Worm (Caenorhabditis elegans) whole organism, late embryonic: ENCODE results near the gene F13E9.12.

Experiments
- C08G9.2 ChIP-seq: sonication (generic microtip); optimal IDR thresholded peaks from 2 replicates; lab custom pipeline; 2016; ENCODE audit warnings: mild to moderate bottlenecking, missing genetic modification characterization, moderate library complexity, missing compliant biosample characterization
- K02D7.2 ChIP-seq: sonication (generic microtip); optimal IDR thresholded peaks from 2 replicates; lab custom pipeline; 2017; ENCODE audit warnings: mild to moderate bottlenecking, missing genetic modification characterization, missing compliant biosample characterization
- K09A11.1 ChIP-seq: sonication (generic microtip); optimal IDR thresholded peaks from 2 replicates; lab custom pipeline; 2017; ENCODE audit warnings: antibody characterized with exemption, mild to moderate bottlenecking, missing genetic modification characterization, missing compliant biosample characterization; ENCODE audit not compliant: insufficient read depth
- Y22D7AL.16 ChIP-seq: sonication (generic microtip); optimal IDR thresholded peaks from 2 replicates; lab custom pipeline; 2016; ENCODE audit warnings: missing genetic modification characterization, missing compliant biosample characterization
- ahr-1 ChIP-seq: sonication (generic microtip); optimal IDR thresholded peaks from 2 replicates; lab custom pipeline; 2016; ENCODE audit warnings: missing genetic modification characterization, missing compliant biosample characterization
- ceh-14 ChIP-seq: sonication (generic microtip); optimal IDR thresholded peaks from 2 replicates; lab custom pipeline; 2016; ENCODE audit warnings: missing genotype, missing genetic modification characterization, missing compliant biosample characterization
- ceh-18 ChIP-seq: sonication (generic microtip); optimal IDR thresholded peaks from 2 replicates; lab custom pipeline; 2016; ENCODE audit warnings: missing genetic modification characterization, missing compliant biosample characterization
- ceh-30 ChIP-seq: fragments of 150-350 bp; optimal IDR thresholded peaks from 2 replicates; lab custom pipeline; 2014; ENCODE audit warnings: missing biosample characterization, missing genetic modification characterization
- ceh-31 ChIP-seq: sonication (generic microtip); optimal IDR thresholded peaks from 2 replicates; lab custom pipeline; 2016; ENCODE audit warnings: missing genetic modification characterization, missing compliant biosample characterization
- ceh-34 ChIP-seq: sonication (generic microtip); optimal IDR thresholded peaks from 2 replicates; lab custom pipeline; 2016; ENCODE audit warnings: mild to moderate bottlenecking, missing genetic modification characterization, missing compliant biosample characterization
- ceh-48 ChIP-seq: sonication (generic microtip); optimal IDR thresholded peaks from 2 replicates; lab custom pipeline; 2016; ENCODE audit warnings: missing genetic modification characterization, inconsistent platforms, missing compliant biosample characterization
- ceh-6 ChIP-seq: fragments of 200-800 bp; sonication (Bioruptor generic); optimal IDR thresholded peaks from 2 replicates; lab custom pipeline; 2018; ENCODE audit warnings: mild to moderate bottlenecking, missing genetic modification characterization, missing compliant biosample characterization
- ceh-9 ChIP-seq: sonication (generic microtip); optimal IDR thresholded peaks from 2 replicates; lab custom pipeline; 2016; ENCODE audit warnings: mild to moderate bottlenecking, missing genetic modification characterization, inconsistent platforms, missing compliant biosample characterization
- dmd-4 ChIP-seq: sonication (generic microtip); optimal IDR thresholded peaks from 2 replicates; lab custom pipeline; 2016; ENCODE audit warnings: borderline replicate concordance, missing genetic modification characterization, missing compliant biosample characterization
- elt-4 ChIP-seq: sonication (generic microtip); optimal IDR thresholded peaks from 2 replicates; lab custom pipeline; 2016; ENCODE audit warnings: missing genetic modification characterization, missing compliant biosample characterization
- fax-1 ChIP-seq: sonication (generic microtip); optimal IDR thresholded peaks from 2 replicates; lab custom pipeline; 2016; ENCODE audit warnings: missing genotype, missing genetic modification characterization, missing compliant biosample characterization
- gmeb-2 ChIP-seq: sonication (generic microtip); optimal IDR thresholded peaks from 2 replicates; lab custom pipeline; 2016; ENCODE audit warnings: missing genetic modification characterization, inconsistent platforms, missing compliant biosample characterization
- hlh-30 ChIP-seq: sonication (generic microtip); optimal IDR thresholded peaks from 2 replicates; lab custom pipeline; 2017; ENCODE audit warnings: antibody characterized with exemption, missing genetic modification characterization, missing compliant biosample characterization; ENCODE audit not compliant: insufficient read depth
- hlh-8 ChIP-seq: sonication (generic microtip); optimal IDR thresholded peaks from 2 replicates; lab custom pipeline; 2016; ENCODE audit warnings: missing genotype, missing genetic modification characterization, missing compliant biosample characterization
- lim-6 ChIP-seq: sonication (generic microtip); optimal IDR thresholded peaks from 2 replicates; lab custom pipeline; 2016; ENCODE audit warnings: missing genetic modification characterization, missing compliant biosample characterization
- lin-11 ChIP-seq: fragments of 200-800 bp; sonication (Bioruptor generic); optimal IDR thresholded peaks from 2 replicates; lab custom pipeline; 2018; ENCODE audit warnings: mild to moderate bottlenecking, missing genetic modification characterization, missing compliant biosample characterization
- madf-2 ChIP-seq: sonication (generic microtip); optimal IDR thresholded peaks from 2 replicates; lab custom pipeline; 2017; ENCODE audit warnings: missing genetic modification characterization, missing compliant biosample characterization
- mec-3 ChIP-seq: sonication (generic microtip); optimal IDR thresholded peaks from 2 replicates; lab custom pipeline; 2016; ENCODE audit warnings: borderline replicate concordance, missing genetic modification characterization, missing compliant biosample characterization
- nfya-1 ChIP-seq: sonication (generic microtip); optimal IDR thresholded peaks from 2 replicates; lab custom pipeline; 2017; ENCODE audit warnings: missing genetic modification characterization, mild to moderate bottlenecking, missing compliant biosample characterization, antibody characterized with exemption, moderate library complexity
- nhr-232 ChIP-seq: sonication (generic microtip); optimal IDR thresholded peaks from 2 replicates; lab custom pipeline; 2016; ENCODE audit warnings: missing genetic modification characterization, missing compliant biosample characterization
- npax-4 ChIP-seq: sonication (generic microtip); optimal IDR thresholded peaks from 2 replicates; lab custom pipeline; 2016; ENCODE audit warnings: missing genetic modification characterization, missing compliant biosample characterization
- pag-3 ChIP-seq: sonication (generic microtip); optimal IDR thresholded peaks from 2 replicates; lab custom pipeline; 2016; ENCODE audit warnings: missing compliant biosample characterization, missing genetic modification characterization, borderline replicate concordance
- pax-1 ChIP-seq: fragments of 150-350 bp; optimal IDR thresholded peaks from 2 replicates; lab custom pipeline; 2014; ENCODE audit warnings: missing biosample characterization, missing genetic modification characterization
- pqm-1 ChIP-seq: sonication (generic microtip); optimal IDR thresholded peaks from 2 replicates; lab custom pipeline; 2016; ENCODE audit warnings: missing genetic modification characterization, missing compliant biosample characterization
- sox-4 ChIP-seq: sonication (generic microtip); optimal IDR thresholded peaks from 2 replicates; lab custom pipeline; 2017; ENCODE audit warnings: mild to moderate bottlenecking, missing genetic modification characterization, inconsistent platforms, missing compliant biosample characterization
- syd-9 ChIP-seq: sonication (generic microtip); optimal IDR thresholded peaks from 2 replicates; lab custom pipeline; 2016; ENCODE audit warnings: mild to moderate bottlenecking, missing genetic modification characterization, moderate library complexity, missing compliant biosample characterization
- tbx-2 ChIP-seq: sonication (generic microtip); optimal IDR thresholded peaks from 2 replicates; lab custom pipeline; 2016; ENCODE audit warnings: missing genetic modification characterization, missing compliant biosample characterization
- tbx-7 ChIP-seq: sonication (generic microtip); optimal IDR thresholded peaks from 2 replicates; lab custom pipeline; 2016; ENCODE audit warnings: missing genotype, missing genetic modification characterization, missing compliant biosample characterization
- ttx-3 ChIP-seq: sonication (generic microtip); optimal IDR thresholded peaks from 2 replicates; lab custom pipeline; 2016; ENCODE audit warnings: missing genetic modification reagents, missing genetic modification characterization, missing compliant biosample characterization
- zip-5 ChIP-seq: sonication (generic microtip); optimal IDR thresholded peaks from 2 replicates; lab custom pipeline; 2016; ENCODE audit warnings: missing genetic modification characterization, missing compliant biosample characterization

The F13E9.12 gene

DNA sequence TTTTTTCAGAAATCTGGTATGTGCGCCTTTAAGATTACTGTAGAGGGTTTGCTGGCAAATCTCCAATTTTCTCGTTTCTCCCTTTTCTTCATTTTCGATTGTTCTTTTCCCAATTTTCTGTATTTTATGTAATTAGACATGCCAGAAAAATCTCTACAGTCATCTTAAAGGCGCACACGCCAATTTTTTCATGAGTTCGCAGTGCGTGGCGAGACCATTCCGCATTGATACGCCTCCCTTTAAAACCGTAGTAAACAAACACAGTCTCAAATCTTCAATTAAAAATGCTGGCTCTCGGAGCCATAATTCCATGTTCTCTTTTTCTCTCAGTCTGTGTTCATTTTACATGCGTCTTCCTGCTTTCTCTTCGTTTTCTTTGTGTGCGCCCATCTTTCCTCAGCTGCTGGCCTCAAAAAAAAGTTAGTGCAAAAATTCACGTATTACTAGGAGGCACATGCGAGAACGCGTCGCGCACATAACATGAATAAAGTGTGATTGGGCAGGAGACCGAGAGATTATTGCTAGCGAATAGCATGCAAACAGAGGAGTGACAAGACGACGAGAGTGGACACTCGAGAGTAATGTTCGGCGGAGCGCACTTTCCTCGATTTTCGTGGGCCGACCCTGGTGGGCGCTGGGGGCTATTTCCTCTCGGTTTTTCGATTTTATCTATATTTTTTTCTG is 44.6 kb upstream of the F13E9.12 start (continued):
- TF ChIP-seq hlh-8 (tag; lab: Kevin White, UChicago) (no peak), madf-2 (tag; lab: Kevin White, UChicago) (no peak), syd-9 (tag; lab: Kevin White, UChicago) (no peak), tbx-7 (no peak), gmeb-2 (no peak), lin-11 (tag; lab: Kevin White, UChicago) (no peak), elt-4 (tag; lab: Kevin White, UChicago) (no peak), dmd-4 (tag; lab: Kevin White, UChicago) (no peak), ceh-31 (tag; lab: Kevin White, UChicago) (peak; percentile 80), fax-1 (tag; lab: Kevin White, UChicago) (no peak), ceh-30 (tag; lab: Kevin White, UChicago) (no peak), npax-4 (tag; lab: Kevin White, UChicago) (no peak), ttx-3 (tag; lab: Kevin White, UChicago) (no peak), zip-5 (tag; lab: Kevin White, UChicago) (no peak), ceh-48 (tag; lab: Kevin White, UChicago) (no peak), Y22D7AL.16 (no peak), pag-3 (tag; lab: Kevin White, UChicago) (no peak), ceh-9 (no peak), ahr-1 (tag; lab: Kevin White, UChicago) (no peak), nhr-232 (tag; lab: Kevin White, UChicago) (no peak), ceh-6 (no peak), tbx-2 (tag; lab: Kevin White, UChicago) (peak; percentile 49)

- no peak for TF ChIP-seq C08G9.2 (tag; lab: Kevin White, UChicago)
- TF ChIP-seq ceh-9: no peak
- TF ChIP-seq tbx-2 (tag; lab: Kevin White, UChicago): no peak
- no peak for TF ChIP-seq K02D7.2 (tag; lab: Kevin White, UChicago)
- TF ChIP-seq elt-4 (tag; lab: Kevin White, UChicago): no peak
- TF ChIP-seq pqm-1 (tag; lab: Kevin White, UChicago): no peak
- TF ChIP-seq K09A11.1 (tag; lab: Kevin White, UChicago): no peak
- TF ChIP-seq ceh-34: no peak
- TF ChIP-seq pax-1: no peak
- no peak for TF ChIP-seq hlh-30 (tag; lab: Kevin White, UChicago)
- TF ChIP-seq ceh-14 (tag; lab: Kevin White, UChicago): no peak
- no peak for TF ChIP-seq madf-2 (tag; lab: Kevin White, UChicago)
- TF ChIP-seq lim-6: no peak
- no peak for TF ChIP-seq nfya-1 (tag; lab: Kevin White, UChicago)
- TF ChIP-seq ceh-18: no peak
- no peak for TF ChIP-seq ttx-3 (tag; lab: Kevin White, UChicago)
These were observed 41.7 kb upstream of the F13E9.12 start for ce11 chrIV:10916134-10916533.

- TF ChIP-seq Y22D7AL.16 (no peak), lin-11 (tag; lab: Kevin White, UChicago) (no peak), mec-3 (tag; lab: Kevin White, UChicago) (no peak)
These were observed 41.0 kb upstream of the F13E9.12 start, which contains the start of gene ZK593.3 for ce11 chrIV:10915388-10915787. Gene ZK593.3, plus strand, starts transcription at chrIV:10915688.

ce11 chrIV:10913081-10913480 is 38.7 kb upstream of the F13E9.12 start, which contains the start of gene ZK593.2:
Gene ZK593.2, plus strand, starts transcription at chrIV:10913381.
- TF ChIP-seq sox-4: no peak
